Fruit fly (Drosophila melanogaster): Measurements from ENCODE around the gene CG32533.

CG32533 gene

DNA sequence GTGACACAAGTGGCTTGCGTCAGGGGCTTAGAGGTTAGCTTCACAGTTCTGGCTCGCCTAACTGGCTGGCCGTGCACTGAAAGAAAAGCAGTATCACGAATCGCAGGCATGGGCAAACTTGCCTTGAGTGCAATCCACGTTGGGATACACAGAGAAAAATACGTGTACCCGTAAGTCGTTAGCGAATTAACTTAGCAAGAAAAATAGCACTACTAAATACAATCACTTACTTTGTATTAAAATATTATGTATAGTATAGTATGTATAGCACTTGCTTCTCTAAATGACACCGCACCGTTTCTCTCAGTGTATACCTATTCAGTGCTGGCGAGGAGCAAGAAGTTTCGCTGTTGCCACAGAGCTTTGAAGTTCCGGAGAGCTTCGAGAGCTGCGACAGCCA is 26.1 kb downstream of the CG32533 start (continued):
- TF ChIP-seq CG17829 (tag; optimal IDR thresholded peaks at IDR 0.05) (peak; percentile 20), al (GFP tag; IDR thresholded peaks at IDR 0.05) (no peak), Lim3 (GFP tag; IDR thresholded peaks at IDR 0.05) (no peak), fu2 (GFP tag; optimal IDR thresholded peaks at IDR 0.05) (no peak), exex (tag; optimal IDR thresholded peaks at IDR 0.05) (no peak), CG11456 (GFP tag; IDR thresholded peaks at IDR 0.05) (0 out of 3 replicates have a peak, but pooled peaks have one; percentile 45), CG11696 (GFP tag; IDR thresholded peaks at IDR 0.05) (no peak), ato (GFP tag; IDR thresholded peaks at IDR 0.05; ENCODE audit: partially characterized antibody) (no peak), ham (GFP tag; IDR thresholded peaks at IDR 0.05) (no peak), HLH4C (GFP tag; IDR thresholded peaks at IDR 0.05; ENCODE audit: partially characterized antibody) (no peak), inv (GFP tag; IDR thresholded peaks at IDR 0.05; ENCODE audit: partially characterized antibody) (no peak), CG34422 (GFP tag; IDR thresholded peaks at IDR 0.05) (peak; percentile 25; the same call in 1 of the 3 replicates), pfk (GFP tag; optimal IDR thresholded peaks at IDR 0.05) (no peak), pnt (GFP tag; optimal IDR thresholded peaks at IDR 0.05) (no peak), CG18764 (GFP tag; optimal IDR thresholded peaks at IDR 0.05) (no peak), dmrt99B (tag; optimal IDR thresholded peaks at IDR 0.05) (peak; percentile 62), nerfin-1 (tag; optimal IDR thresholded peaks at IDR 0.05) (no peak), shn (GFP tag; optimal IDR thresholded peaks at IDR 0.05) (no peak), HHEX (GFP tag; optimal IDR thresholded peaks at IDR 0.05) (peak; percentile 41), PHDP (tag; optimal IDR thresholded peaks at IDR 0.05) (peak; percentile 45), slp2 (GFP tag; optimal IDR thresholded peaks at IDR 0.05) (no peak), Adf1 (GFP tag; IDR thresholded peaks at IDR 0.05) (no peak), CG3726 (GFP tag; IDR thresholded peaks at IDR 0.05) (no peak), peb (GFP tag; IDR thresholded peaks at IDR 0.05) (no peak), CG6654 (GFP tag; optimal IDR thresholded peaks at IDR 0.05) (no peak), Dp (GFP tag; optimal IDR thresholded peaks at IDR 0.05) (no peak), CG8359 (GFP tag; optimal IDR thresholded peaks at IDR 0.05; ENCODE audit: borderline replicate concordance) (no peak), CoRest (tag; optimal IDR thresholded peaks at IDR 0.05) (peak; percentile 37), CG9437 (GFP tag; optimal IDR thresholded peaks at IDR 0.05) (peak; percentile 12), row (GFP tag; IDR thresholded peaks at IDR 0.05) (peak; percentile 67), lbe (GFP tag; optimal IDR thresholded peaks at IDR 0.05) (no peak), CG4424 (GFP tag; optimal IDR thresholded peaks at IDR 0.05) (peak; percentile 31), cwo (GFP tag; optimal IDR thresholded peaks at IDR 0.05) (peak; percentile 42), CG1832 (GFP tag; optimal IDR thresholded peaks at IDR 0.05) (no peak), CG7786 (GFP tag; optimal IDR thresholded peaks at IDR 0.05) (no peak), Mes4 (GFP tag; optimal IDR thresholded peaks at IDR 0.05) (no peak), H2.0 (GFP tag; IDR thresholded peaks at IDR 0.05) (peak; percentile 28; the same call in 1 of the 2 replicates), ATbp (GFP tag; optimal IDR thresholded peaks at IDR 0.05) (peak; percentile 31), CG12744 (GFP tag; optimal IDR thresholded peaks at IDR 0.05) (no peak), CG8089 (GFP tag; optimal IDR thresholded peaks at IDR 0.05) (no peak), ara (GFP tag; IDR thresholded peaks at IDR 0.05) (no peak), NFAT (GFP tag; IDR thresholded peaks at IDR 0.05) (no peak), HLH54F (GFP tag; optimal IDR thresholded peaks at IDR 0.05) (no peak), Hmr (GFP tag; optimal IDR thresholded peaks at IDR 0.05) (peak; percentile 61), dpn (GFP tag; optimal IDR thresholded peaks at IDR 0.05) (peak; percentile 6 to 9), Taf1 (GFP tag; IDR thresholded peaks at IDR 0.05) (no peak), cad (GFP tag; optimal IDR thresholded peaks at IDR 0.05) (no peak), Trl (optimal IDR thresholded peaks at IDR 0.05) (no peak), Trl (GFP tag; optimal IDR thresholded peaks at IDR 0.05) (no peak), dimm (GFP tag; IDR thresholded peaks at IDR 0.05) (no peak), chif (GFP tag; optimal IDR thresholded peaks at IDR 0.05) (no peak), CG5245 (GFP tag; optimal IDR thresholded peaks at IDR 0.05) (peak; percentile 22)
